Worm (Caenorhabditis elegans) whole organism, L1 larva: ENCODE results near the gene scav-1.

Experiments used
- C04F5.9 ChIP-seq: sonication (generic microtip); optimal IDR thresholded peaks from 2 replicates; lab custom pipeline; 2016; ENCODE audit warnings: missing genetic modification characterization, missing compliant biosample characterization
- C34B4.2 ChIP-seq: sonication (generic microtip); optimal IDR thresholded peaks from 2 replicates; lab custom pipeline; 2017; ENCODE audit warnings: mild to moderate bottlenecking, missing genetic modification characterization, missing compliant biosample characterization
- aha-1 ChIP-seq: fragments of 150-350 bp; optimal IDR thresholded peaks from 2 replicates; lab custom pipeline; 2014; ENCODE audit warnings: missing biosample characterization, missing genetic modification characterization
- aly-2 ChIP-seq: fragments of 150-350 bp; optimal IDR thresholded peaks from 2 replicates; lab custom pipeline; 2014; ENCODE audit warnings: missing biosample characterization, missing genetic modification characterization
- blmp-1 ChIP-seq: fragments of 150-350 bp; optimal IDR thresholded peaks from 2 replicates; lab custom pipeline; 2014; ENCODE audit warnings: missing biosample characterization, missing genetic modification characterization
- ceh-82 ChIP-seq, 3 experiments: fragments of 150-350 bp in 1 of 3; sonication (generic microtip) in 2 of 3; optimal IDR thresholded peaks; 2 replicates each; lab custom pipeline; 2014 to 2017; ENCODE audit warnings: missing biosample characterization in 3 of 3, missing genetic modification characterization in 3 of 3
- ceh-88 ChIP-seq: fragments of 200-800 bp; sonication (Bioruptor generic); IDR thresholded peaks from 2 replicates; pipeline ENCODE4 v1.3.6; 2022; ENCODE audit warnings: missing genetic modification characterization, missing compliant biosample characterization
- ceh-90 ChIP-seq: sonication (generic microtip); optimal IDR thresholded peaks from 2 replicates; lab custom pipeline; 2016; ENCODE audit warnings: missing genetic modification characterization, missing compliant biosample characterization
- dpl-1 ChIP-seq, 3 experiments: fragments of 150-350 bp in 2 of 3; sonication (generic microtip) in 1 of 3; optimal IDR thresholded peaks; 2 replicates each; lab custom pipeline; 2014 to 2017; ENCODE audit warnings: missing biosample characterization in 3 of 3, missing genetic modification characterization in 3 of 3, missing genetic modification reagents in 3 of 3
- dsc-1 ChIP-seq: sonication (generic microtip); optimal IDR thresholded peaks from 2 replicates; lab custom pipeline; 2016; ENCODE audit warnings: mild to moderate bottlenecking, missing genetic modification characterization, missing compliant biosample characterization
- efl-1 ChIP-seq, 4 experiments: fragments of 150-350 bp; optimal IDR thresholded peaks in 3 of 4; peaks in 1 of 4; 1 replicate in 1 of 4; 2 replicates in 3 of 4; lab custom pipeline; 2014; ENCODE audit warnings: missing biosample characterization in 2 of 4, missing genetic modification characterization in 2 of 4, missing genetic modification reagents in 2 of 4
- efl-3 ChIP-seq: fragments of 200-800 bp; sonication (Bioruptor generic); optimal IDR thresholded peaks from 2 replicates; lab custom pipeline; 2018; ENCODE audit warnings: mild to moderate bottlenecking, missing genetic modification characterization, missing compliant biosample characterization
- egl-13 ChIP-seq: sonication (generic microtip); optimal IDR thresholded peaks from 2 replicates; lab custom pipeline; 2016; ENCODE audit warnings: missing genotype, missing genetic modification reagents, missing genetic modification characterization, missing compliant biosample characterization
- elt-2 ChIP-seq: sonication (generic microtip); optimal IDR thresholded peaks from 2 replicates; lab custom pipeline; 2016; ENCODE audit warnings: missing genetic modification characterization, mild to moderate bottlenecking, inconsistent platforms, missing compliant biosample characterization, missing genetic modification reagents
- ets-5 ChIP-seq: fragments of 200-800 bp; sonication (Bioruptor generic); IDR thresholded peaks from 2 replicates; pipeline ENCODE4 v1.3.6; 2022; ENCODE audit warnings: missing genetic modification characterization, missing compliant biosample characterization
- fkh-4 ChIP-seq: sonication (generic microtip); optimal IDR thresholded peaks from 2 replicates; lab custom pipeline; 2016; ENCODE audit warnings: missing compliant biosample characterization, missing genetic modification characterization, borderline replicate concordance
- fkh-8 ChIP-seq: sonication (generic microtip); optimal IDR thresholded peaks from 2 replicates; lab custom pipeline; 2016; ENCODE audit warnings: mild to moderate bottlenecking, missing genetic modification characterization, missing compliant biosample characterization
- hlh-17 ChIP-seq: fragments of 200-800 bp; sonication (Bioruptor generic); optimal IDR thresholded peaks from 2 replicates; lab custom pipeline; 2018; ENCODE audit warnings: missing genetic modification characterization, mild to moderate bottlenecking, missing compliant biosample characterization, moderate library complexity, borderline replicate concordance
- hlh-4 ChIP-seq: sonication (generic microtip); optimal IDR thresholded peaks from 2 replicates; lab custom pipeline; 2016; ENCODE audit warnings: mild to moderate bottlenecking, missing genetic modification characterization, missing compliant biosample characterization
- irx-1 ChIP-seq: sonication (generic microtip); optimal IDR thresholded peaks from 2 replicates; lab custom pipeline; 2016; ENCODE audit warnings: missing genetic modification characterization, missing compliant biosample characterization
- isw-1 ChIP-seq: fragments of 200-800 bp; sonication (Bioruptor generic); IDR thresholded peaks from 2 replicates; pipeline ENCODE4 v1.3.6; 2022; ENCODE audit warnings: missing genetic modification characterization, missing compliant biosample characterization
- jun-1 ChIP-seq: fragments of 150-350 bp; optimal IDR thresholded peaks from 2 replicates; lab custom pipeline; 2014; ENCODE audit warnings: missing biosample characterization, missing genetic modification reagents, missing genetic modification characterization
- lin-13 ChIP-seq: fragments of 150-350 bp; optimal IDR thresholded peaks from 2 replicates; lab custom pipeline; 2014; ENCODE audit warnings: missing biosample characterization, missing genetic modification reagents, missing genetic modification characterization
- lin-14 ChIP-seq: fragments of 200-800 bp; sonication (Bioruptor generic); optimal IDR thresholded peaks from 2 replicates; lab custom pipeline; 2018; ENCODE audit warnings: mild to moderate bottlenecking, missing genetic modification characterization, moderate library complexity, missing compliant biosample characterization
- lir-3 ChIP-seq: sonication (generic microtip); optimal IDR thresholded peaks from 2 replicates; lab custom pipeline; 2016; ENCODE audit warnings: mild to moderate bottlenecking, missing genetic modification characterization, moderate library complexity, missing compliant biosample characterization; ENCODE audit not compliant: poor library complexity
- mab-9 ChIP-seq: fragments of 200-800 bp; sonication (Bioruptor generic); IDR thresholded peaks from 2 replicates; pipeline ENCODE4 v1.3.6; 2022; ENCODE audit warnings: missing genetic modification reagents, missing genetic modification characterization, missing compliant biosample characterization
- nhr-11 ChIP-seq: fragments of 150-350 bp; optimal IDR thresholded peaks from 2 replicates; lab custom pipeline; 2014; ENCODE audit warnings: missing biosample characterization, missing genetic modification characterization
- nhr-12 ChIP-seq: sonication (generic microtip); optimal IDR thresholded peaks from 2 replicates; lab custom pipeline; 2017; ENCODE audit warnings: missing biosample characterization, missing genetic modification characterization
- nhr-237 ChIP-seq: fragments of 150-350 bp; optimal IDR thresholded peaks from 2 replicates; lab custom pipeline; 2014; ENCODE audit warnings: missing biosample characterization, missing genetic modification characterization
- nhr-28 ChIP-seq: fragments of 150-350 bp; optimal IDR thresholded peaks from 2 replicates; lab custom pipeline; 2014; ENCODE audit warnings: missing biosample characterization, missing genetic modification characterization
- nhr-47 ChIP-seq: sonication (generic microtip); optimal IDR thresholded peaks from 2 replicates; lab custom pipeline; 2016; ENCODE audit warnings: mild to moderate bottlenecking, missing genetic modification characterization, moderate library complexity, missing compliant biosample characterization
- nhr-77 ChIP-seq: fragments of 150-350 bp; optimal IDR thresholded peaks from 2 replicates; lab custom pipeline; 2014; ENCODE audit warnings: missing biosample characterization, missing genetic modification characterization
- nhr-85 ChIP-seq: sonication (generic microtip); peaks from one replicate; lab custom pipeline; 2016; ENCODE audit warnings: missing genetic modification characterization, inconsistent platforms, missing compliant biosample characterization
- nhr-90 ChIP-seq: sonication (generic microtip); optimal IDR thresholded peaks from 2 replicates; lab custom pipeline; 2016; ENCODE audit warnings: mild to moderate bottlenecking, missing genetic modification characterization, missing compliant biosample characterization; ENCODE audit not compliant: poor library complexity
- pag-3 ChIP-seq: sonication (generic microtip); optimal IDR thresholded peaks from 2 replicates; lab custom pipeline; 2017; ENCODE audit warnings: missing genetic modification characterization, mild to moderate bottlenecking, missing compliant biosample characterization, antibody characterized with exemption, borderline replicate concordance; ENCODE audit not compliant: insufficient read depth
- pax-3 ChIP-seq: fragments of 200-800 bp; sonication (Bioruptor generic); optimal IDR thresholded peaks from 2 replicates; lab custom pipeline; 2018; ENCODE audit warnings: mild to moderate bottlenecking, missing genetic modification characterization, moderate library complexity, missing compliant biosample characterization
- pqm-1 ChIP-seq: sonication (generic microtip); optimal IDR thresholded peaks from 3 replicates; lab custom pipeline; 2017; ENCODE audit warnings: missing biosample characterization, missing genetic modification characterization
- skn-1 ChIP-seq: fragments of 150-350 bp; optimal IDR thresholded peaks from 2 replicates; lab custom pipeline; 2014; ENCODE audit warnings: missing biosample characterization, missing genetic modification characterization
- snpc-4 ChIP-seq: fragments of 150-350 bp; optimal IDR thresholded peaks from 2 replicates; lab custom pipeline; 2014; ENCODE audit warnings: missing biosample characterization, missing genetic modification characterization
- snu-23 ChIP-seq: sonication (generic microtip); optimal IDR thresholded peaks from 2 replicates; lab custom pipeline; 2016; ENCODE audit warnings: missing genetic modification characterization, missing compliant biosample characterization
- sox-4 ChIP-seq: sonication (generic microtip); optimal IDR thresholded peaks from 2 replicates; lab custom pipeline; 2016; ENCODE audit warnings: missing genetic modification characterization, missing compliant biosample characterization
- sup-37 ChIP-seq: fragments of 200-800 bp; sonication (Bioruptor generic); optimal IDR thresholded peaks from 2 replicates; lab custom pipeline; 2018; ENCODE audit warnings: mild to moderate bottlenecking, missing genetic modification characterization, missing compliant biosample characterization
- swsn-7 ChIP-seq: sonication (generic microtip); optimal IDR thresholded peaks from 2 replicates; lab custom pipeline; 2016; ENCODE audit warnings: missing genetic modification characterization, missing compliant biosample characterization
- tlp-1 ChIP-seq: fragments of 150-350 bp; optimal IDR thresholded peaks from 2 replicates; lab custom pipeline; 2014; ENCODE audit warnings: missing biosample characterization, missing genetic modification characterization
- unc-130 ChIP-seq: fragments of 150-350 bp; optimal IDR thresholded peaks from 2 replicates; lab custom pipeline; 2017; ENCODE audit warnings: missing biosample characterization, missing genetic modification characterization, inconsistent platforms
- unc-30 ChIP-seq: sonication (generic microtip); optimal IDR thresholded peaks from 2 replicates; lab custom pipeline; 2017; ENCODE audit warnings: missing biosample characterization, missing genetic modification characterization
- unc-62 ChIP-seq: fragments of 150-350 bp; optimal IDR thresholded peaks from 2 replicates; lab custom pipeline; 2014; ENCODE audit warnings: missing biosample characterization, missing genetic modification reagents, missing genetic modification characterization
- unc-86 ChIP-seq: sonication (generic microtip); optimal IDR thresholded peaks from 2 replicates; lab custom pipeline; 2016; ENCODE audit warnings: missing genetic modification characterization, missing compliant biosample characterization
- xbp-1 ChIP-seq: sonication (generic microtip); optimal IDR thresholded peaks from 2 replicates; lab custom pipeline; 2016; ENCODE audit warnings: missing genetic modification characterization, missing compliant biosample characterization
- zag-1 ChIP-seq: fragments of 150-350 bp; optimal IDR thresholded peaks from 2 replicates; lab custom pipeline; 2014; ENCODE audit warnings: missing biosample characterization, missing genetic modification characterization
- zip-4 ChIP-seq: fragments of 200-800 bp; sonication (Bioruptor generic); optimal IDR thresholded peaks from 2 replicates; lab custom pipeline; 2018; ENCODE audit warnings: mild to moderate bottlenecking, missing genetic modification characterization, moderate library complexity, missing compliant biosample characterization
- ztf-11 ChIP-seq, 2 experiments: sonication (generic microtip); optimal IDR thresholded peaks; 2 replicates each; lab custom pipeline; 2016 to 2017; ENCODE audit warnings: missing genetic modification characterization in 2 of 2, missing biosample characterization in 1 of 2, missing compliant biosample characterization in 1 of 2

Gene scav-1

ce11 chrX:5429335-5429734 lies 29.0 kb upstream of the scav-1 start (continued):
- TF ChIP-seq sox-4, result peak; percentile 97
- peak; percentile 84 for TF ChIP-seq isw-1 (GFP tag; lab: Robert Waterston, UW)
- no peak for TF ChIP-seq unc-62 (GFP tag; lab: Kevin White, UChicago)
- peak; percentile 93 for TF ChIP-seq fkh-8 (tag; lab: Kevin White, UChicago)
- TF ChIP-seq ceh-90 (tag; lab: Kevin White, UChicago), result no peak
- peak; percentile 63 for TF ChIP-seq nhr-12 (tag; lab: Kevin White, UChicago)
- peak; percentile 98 for TF ChIP-seq nhr-85 (tag; lab: Kevin White, UChicago)
- no peak for TF ChIP-seq pag-3 (tag; lab: Kevin White, UChicago)
- TF ChIP-seq dsc-1, result peak; percentile 100
- peak; percentile 93 for TF ChIP-seq unc-86 (tag; lab: Kevin White, UChicago)
- TF ChIP-seq pax-3 (tag; lab: Kevin White, UChicago), result peak; percentile 89
- peak; percentile 81 for TF ChIP-seq aha-1 (tag; lab: Kevin White, UChicago)
- TF ChIP-seq nhr-77, result peak; percentile 97
- TF ChIP-seq lin-14 (GFP tag; lab: Kevin White, UChicago), result peak; percentile 95
- peak; percentile 99 for TF ChIP-seq nhr-90
- peak; percentile 89 for TF ChIP-seq efl-3 (GFP tag; lab: Kevin White, UChicago)
- TF ChIP-seq skn-1 (tag; lab: Kevin White, UChicago), result peak; percentile 94
- peak; percentile 91 for TF ChIP-seq pqm-1 (tag; lab: Kevin White, UChicago)
- peak; percentile 99 for TF ChIP-seq jun-1 (tag; lab: Kevin White, UChicago)
- TF ChIP-seq zag-1 (tag; lab: Kevin White, UChicago), result no peak
- TF ChIP-seq elt-2, result peak; percentile 89
- peak; percentile 97 for TF ChIP-seq irx-1 (tag; lab: Kevin White, UChicago)
- peak; percentile 85 for TF ChIP-seq lir-3 (tag; lab: Kevin White, UChicago)
- TF ChIP-seq zip-4 (GFP tag; lab: Kevin White, UChicago), result peak; percentile 94
- peak; percentile 43 for TF ChIP-seq blmp-1 (tag; lab: Kevin White, UChicago)
- TF ChIP-seq ets-5, result no peak
- TF ChIP-seq snu-23 (GFP tag; lab: Kevin White, UChicago), result peak; percentile 99
- peak; percentile 91 for TF ChIP-seq ceh-88 (GFP tag; lab: Robert Waterston, UW)
- no peak for TF ChIP-seq unc-30 (tag; lab: Kevin White, UChicago)
- peak; percentile 98 to 99 (median 98) for TF ChIP-seq ceh-82 (tag; optimal IDR thresholded peaks at IDR 0.05; lab: Kevin White, UChicago)
- peak; percentile 83 for TF ChIP-seq unc-130 (tag; lab: Kevin White, UChicago)
- peak; percentile 35 to 67 (median 62) for TF ChIP-seq dpl-1 (GFP tag; optimal IDR thresholded peaks at IDR 0.05; lab: Kevin White, UChicago)
- TF ChIP-seq hlh-17 (GFP tag; lab: Kevin White, UChicago), result no peak
- TF ChIP-seq swsn-7 (tag; lab: Kevin White, UChicago), result peak; percentile 97
- TF ChIP-seq fkh-4, result peak; percentile 90
- peak; percentile 83 for TF ChIP-seq snpc-4 (tag; lab: Kevin White, UChicago)
- peak; percentile 16 for TF ChIP-seq C34B4.2 (tag; lab: Kevin White, UChicago)
- peak in 1 of 2 experiments; percentile 95 for TF ChIP-seq ztf-11 (tag; optimal IDR thresholded peaks at IDR 0.05; lab: Kevin White, UChicago)
- peak; percentile 95 for TF ChIP-seq nhr-237
- TF ChIP-seq nhr-47 (tag; lab: Kevin White, UChicago), result peak; percentile 99
- TF ChIP-seq C04F5.9, result peak; percentile 87
- peak; percentile 91 for TF ChIP-seq sup-37 (GFP tag; lab: Kevin White, UChicago)
- TF ChIP-seq mab-9 (GFP tag; lab: Robert Waterston, UW), result peak; percentile 93
- peak; percentile 95 for TF ChIP-seq egl-13 (tag; lab: Kevin White, UChicago)
- TF ChIP-seq tlp-1 (tag; lab: Kevin White, UChicago), result no peak
- peak; percentile 94 for TF ChIP-seq aly-2 (tag; lab: Kevin White, UChicago)
- TF ChIP-seq nhr-28 (tag; lab: Kevin White, UChicago), result no peak
- TF ChIP-seq hlh-4 (tag; lab: Kevin White, UChicago), result peak; percentile 27
- peak; percentile 96 for TF ChIP-seq lin-13 (GFP tag; lab: Kevin White, UChicago)
- peak; percentile 81 to 88 for TF ChIP-seq efl-1 (optimal IDR thresholded peaks at IDR 0.05; lab: Kevin White, UChicago)
- peak in 1 of 2 experiments; percentile 98 for TF ChIP-seq efl-1 (GFP tag; optimal IDR thresholded peaks at IDR 0.05 in 1 of 2; lab: Kevin White, UChicago)
- TF ChIP-seq xbp-1 (tag; lab: Kevin White, UChicago), result peak; percentile 96
- peak; percentile 95 for TF ChIP-seq nhr-11 (tag; lab: Kevin White, UChicago)
